Worm (Caenorhabditis elegans): ENCODE results near the gene clec-83.
"Not testable (repeated sequence)": the region's sequence is repeated elsewhere in the genome, so short reads cannot be mapped to it uniquely, and the experiment has no call there.

- TF ChIP-seq ceh-14 (tag; optimal IDR thresholded peaks at IDR 0.05); nhr-11 (tag; optimal IDR thresholded peaks at IDR 0.05); ceh-48 (tag; optimal IDR thresholded peaks at IDR 0.05); dve-1 (tag; optimal IDR thresholded peaks at IDR 0.05); che-1 (tag; optimal IDR thresholded peaks at IDR 0.05); pqm-1 (tag; optimal IDR thresholded peaks at IDR 0.05); pha-4 (tag; optimal IDR thresholded peaks at IDR 0.05); fkh-10 (GFP tag; optimal IDR thresholded peaks at IDR 0.05); sox-4 (tag; optimal IDR thresholded peaks at IDR 0.05); hlh-15 (tag; optimal IDR thresholded peaks at IDR 0.05); nfya-1 (tag; optimal IDR thresholded peaks at IDR 0.05): not testable (repeated sequence)
Observed at ce11 chrIV:2801558-2801957, 39.7 kb downstream of the clec-83 start, which contains the start of gene Y54G2A.44.

Data from whole organism, late embryonic.